Fruit fly (Drosophila melanogaster): ENCODE measurements around the gene tim.

The tim gene

dm6 chr2L:3534227-3534842, 26.4 kb upstream of the tim start (continued):
- TF ChIP-seq otp (GFP tag; IDR thresholded peaks at IDR 0.05) (0 out of 3 replicates have a peak, but pooled peaks have one; percentile 43), nom (GFP tag; optimal IDR thresholded peaks at IDR 0.05) (peak; percentile 38), nau (GFP tag; optimal IDR thresholded peaks at IDR 0.05) (peak; percentile 9), Max (GFP tag; optimal IDR thresholded peaks at IDR 0.05) (no peak), fd3F (GFP tag; optimal IDR thresholded peaks at IDR 0.05) (peak; percentile 14), CG31388 (GFP tag; optimal IDR thresholded peaks at IDR 0.05) (no peak), Hand (GFP tag; optimal IDR thresholded peaks at IDR 0.05) (no peak), wek (GFP tag; optimal IDR thresholded peaks at IDR 0.05) (no peak), danr (GFP tag; IDR thresholded peaks at IDR 0.05) (no peak), CG9215 (GFP tag; IDR thresholded peaks at IDR 0.05) (peak; percentile 42; the same call in 1 of the 2 replicates), NFAT (GFP tag; IDR thresholded peaks at IDR 0.05) (peak; percentile 42; the same call in 1 of the 2 replicates), CG8765 (GFP tag; IDR thresholded peaks at IDR 0.05) (no peak), tup (GFP tag; optimal IDR thresholded peaks at IDR 0.05) (no peak), her (GFP tag; optimal IDR thresholded peaks at IDR 0.05) (peak; percentile 35), sd (tag; optimal IDR thresholded peaks at IDR 0.05) (peak; percentile 59), gcm (GFP tag; optimal IDR thresholded peaks at IDR 0.05) (peak; percentile 30), ems (GFP tag; optimal IDR thresholded peaks at IDR 0.05) (peak; percentile 19), p53 (GFP tag; optimal IDR thresholded peaks at IDR 0.05) (no peak), twi (tag; optimal IDR thresholded peaks at IDR 0.05) (no peak), Spps (tag; optimal IDR thresholded peaks at IDR 0.05) (peak; percentile 27), CG3726 (GFP tag; IDR thresholded peaks at IDR 0.05) (peak; percentile 37; the same call in 1 of the 3 replicates), sr (GFP tag; IDR thresholded peaks at IDR 0.05) (0 out of 3 replicates have a peak, but pooled peaks have one; percentile 16), Antp (GFP tag; optimal IDR thresholded peaks at IDR 0.05) (peak; percentile 56), CG10274 (GFP tag; optimal IDR thresholded peaks at IDR 0.05) (no peak), stwl (tag; optimal IDR thresholded peaks at IDR 0.05) (no peak), aop (GFP tag; IDR thresholded peaks at IDR 0.05) (no peak), CkIIα-i1 (GFP tag; IDR thresholded peaks at IDR 0.05) (no peak), dan (GFP tag; IDR thresholded peaks at IDR 0.05) (no peak), CG12744 (GFP tag; optimal IDR thresholded peaks at IDR 0.05) (no peak), exex (tag; optimal IDR thresholded peaks at IDR 0.05) (no peak), Dip2 (GFP tag; IDR thresholded peaks at IDR 0.05) (no peak), yki (optimal IDR thresholded peaks at IDR 0.05) (peak; percentile 22), CG13894 (tag; optimal IDR thresholded peaks at IDR 0.05) (no peak), vnd (GFP tag; IDR thresholded peaks at IDR 0.05; ENCODE audit: partially characterized antibody) (no peak), phol (tag; optimal IDR thresholded peaks at IDR 0.05) (peak; percentile 64), CG7987 (GFP tag; optimal IDR thresholded peaks at IDR 0.05) (no peak), CG11247 (GFP tag; IDR thresholded peaks at IDR 0.05) (no peak), Tbp (GFP tag; optimal IDR thresholded peaks at IDR 0.05) (no peak), CG6683 (GFP tag; optimal IDR thresholded peaks at IDR 0.05) (no peak), Optix (GFP tag; IDR thresholded peaks at IDR 0.05) (0 out of 3 replicates have a peak, but pooled peaks have one; percentile 7), CG8944 (GFP tag; optimal IDR thresholded peaks at IDR 0.05) (peak; percentile 16), en (GFP tag; optimal IDR thresholded peaks at IDR 0.05) (peak; percentile 4), Atf3 (GFP tag; optimal IDR thresholded peaks at IDR 0.05) (no peak), sna (GFP tag; IDR thresholded peaks at IDR 0.05; ENCODE audit: partially characterized antibody) (no peak), CG17328 (GFP tag; IDR thresholded peaks at IDR 0.05) (peak; percentile 65; the same call in 1 of the 2 replicates), CG10654 (GFP tag; optimal IDR thresholded peaks at IDR 0.05) (peak; percentile 34), pzg (GFP tag; optimal IDR thresholded peaks at IDR 0.05) (no peak), CG17612 (GFP tag; IDR thresholded peaks at IDR 0.05) (no peak), tll (GFP tag; optimal IDR thresholded peaks at IDR 0.05) (no peak), cad (GFP tag; optimal IDR thresholded peaks at IDR 0.05) (no peak)
